Fruit fly (Drosophila melanogaster): Measurements from ENCODE around the gene CG3690.
A peak's percentile ranks its signal among the peaks of the same experiment; 100 is the strongest.

Gene CG3690

DNA sequence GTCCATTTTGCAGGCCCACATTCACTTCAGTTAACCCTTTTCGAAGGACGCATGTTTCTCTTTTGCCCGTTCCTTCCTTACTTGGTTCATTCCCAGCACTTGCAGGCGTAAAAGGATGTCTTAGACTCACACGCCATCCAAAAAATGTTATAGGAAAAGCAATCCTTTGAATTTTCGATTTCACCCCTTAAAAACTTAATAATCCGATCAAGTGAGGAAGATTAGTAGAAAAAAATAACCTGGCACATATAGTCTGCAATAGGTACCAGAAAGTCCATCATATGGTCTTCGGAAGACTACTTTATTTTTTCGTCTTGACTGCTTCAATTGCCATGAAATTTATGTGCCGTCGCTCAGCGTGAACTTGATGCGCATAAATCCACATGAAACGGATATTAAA is 30.3 kb downstream of the CG3690 start:
- TF ChIP-seq Hr78 (GFP tag; optimal IDR thresholded peaks at IDR 0.05) = no peak
- no peak for TF ChIP-seq dsf (GFP tag; optimal IDR thresholded peaks at IDR 0.05; ENCODE audit: borderline replicate concordance)
- no peak for TF ChIP-seq Rel (GFP tag; optimal IDR thresholded peaks at IDR 0.05)
- no peak for TF ChIP-seq Rel (tag; optimal IDR thresholded peaks at IDR 0.05)
- no peak for TF ChIP-seq Dif (GFP tag; optimal IDR thresholded peaks at IDR 0.05; ENCODE audit: partially characterized antibody)
- TF ChIP-seq sv (GFP tag; optimal IDR thresholded peaks at IDR 0.05) = no peak
- TF ChIP-seq Myc (optimal IDR thresholded peaks at IDR 0.05) = no peak
- TF ChIP-seq GATAd (GFP tag; optimal IDR thresholded peaks at IDR 0.05) = no peak
- TF ChIP-seq Hr83 (GFP tag; optimal IDR thresholded peaks at IDR 0.05; ENCODE audit: poor library complexity, severe bottlenecking) = no peak
- TF ChIP-seq N (GFP tag; optimal IDR thresholded peaks at IDR 0.05) = no peak
- TF ChIP-seq OdsH (GFP tag; optimal IDR thresholded peaks at IDR 0.05) = no peak
- peak; percentile 34 for TF ChIP-seq rgr (GFP tag; optimal IDR thresholded peaks at IDR 0.05)
- no peak for TF ChIP-seq foxo (GFP tag; optimal IDR thresholded peaks at IDR 0.05)
- no peak for TF ChIP-seq Sp1 (GFP tag; optimal IDR thresholded peaks at IDR 0.05)
- TF ChIP-seq h (GFP tag; optimal IDR thresholded peaks at IDR 0.05) = peak; percentile 49
- TF ChIP-seq psq (GFP tag; optimal IDR thresholded peaks at IDR 0.05) = peak; percentile 8
- no peak for TF ChIP-seq CrebA (GFP tag; optimal IDR thresholded peaks at IDR 0.05; ENCODE audit: borderline replicate concordance)
- TF ChIP-seq pan (optimal IDR thresholded peaks at IDR 0.05) = no peak
- no peak for TF ChIP-seq woc (GFP tag; optimal IDR thresholded peaks at IDR 0.05)
- TF ChIP-seq fru (GFP tag; optimal IDR thresholded peaks at IDR 0.05) = no peak
- TF ChIP-seq Vsx2 (GFP tag; optimal IDR thresholded peaks at IDR 0.05; ENCODE audit: partially characterized antibody) = no peak
- peak; percentile 32 for TF ChIP-seq ey (GFP tag; optimal IDR thresholded peaks at IDR 0.05)
- TF ChIP-seq usp (GFP tag; optimal IDR thresholded peaks at IDR 0.05) = no peak
- no peak for TF ChIP-seq CG9705 (GFP tag; optimal IDR thresholded peaks at IDR 0.05)
- no peak for TF ChIP-seq Mio (GFP tag; optimal IDR thresholded peaks at IDR 0.05)
- TF ChIP-seq br (GFP tag; optimal IDR thresholded peaks at IDR 0.05) = no peak
- TF ChIP-seq Abd-B (GFP tag; optimal IDR thresholded peaks at IDR 0.05) = no peak
- no peak for TF ChIP-seq lola (GFP tag; optimal IDR thresholded peaks at IDR 0.05)
- no peak for TF ChIP-seq Hnf4 (GFP tag; optimal IDR thresholded peaks at IDR 0.05)
- TF ChIP-seq Jra (GFP tag; optimal IDR thresholded peaks at IDR 0.05) = no peak
- TF ChIP-seq brk (GFP tag; optimal IDR thresholded peaks at IDR 0.05) = no peak
- no peak for TF ChIP-seq Dfd (GFP tag; optimal IDR thresholded peaks at IDR 0.05)
- TF ChIP-seq tai (GFP tag; optimal IDR thresholded peaks at IDR 0.05) = no peak
- TF ChIP-seq sage (GFP tag; optimal IDR thresholded peaks at IDR 0.05) = no peak
- TF ChIP-seq dmrt93B (GFP tag; optimal IDR thresholded peaks at IDR 0.05) = no peak
- no peak for TF ChIP-seq jim (GFP tag; optimal IDR thresholded peaks at IDR 0.05)
- no peak for TF ChIP-seq dl (GFP tag; optimal IDR thresholded peaks at IDR 0.05; ENCODE audit: insufficient read depth in 1 of 2, partially characterized antibody in 2 of 2)
- peak; percentile 17 for TF ChIP-seq HLH106 (tag; optimal IDR thresholded peaks at IDR 0.05)

dm6 chrX:908763-909497 is 42.8 kb downstream of the CG3690 start:
- no peak for TF ChIP-seq CG9705 (GFP tag; optimal IDR thresholded peaks at IDR 0.05)
- peak; percentile 49 for TF ChIP-seq psq (GFP tag; optimal IDR thresholded peaks at IDR 0.05)

DNA sequence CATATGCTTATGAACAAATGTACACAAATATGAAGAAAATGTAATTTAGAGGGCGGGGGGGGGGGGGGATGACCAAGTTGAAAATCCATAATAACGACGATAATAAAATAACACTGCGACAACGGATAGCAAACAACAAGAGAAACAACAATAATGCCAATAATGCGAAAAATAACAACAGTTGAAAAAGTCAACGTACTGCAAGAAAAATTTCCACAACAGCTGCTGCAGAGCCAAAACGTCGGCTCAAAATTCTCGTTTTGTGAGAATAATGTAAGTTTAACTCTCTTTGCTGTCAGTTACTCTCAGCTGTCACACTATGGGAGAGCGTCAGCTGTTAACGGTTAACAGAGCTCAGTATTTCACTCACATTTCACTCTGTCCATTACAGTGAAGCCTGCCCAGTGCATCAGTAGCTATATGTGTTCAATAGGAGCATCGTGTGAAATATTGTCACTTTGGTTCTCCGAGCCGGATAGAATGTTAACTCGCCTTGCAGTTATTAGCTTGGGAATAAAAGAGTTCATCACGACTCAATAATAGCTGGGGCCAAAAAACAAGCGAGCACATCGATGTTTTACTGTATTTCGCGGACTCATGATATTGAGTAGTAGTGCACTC is 50.9 kb downstream of the CG3690 start:
- TF ChIP-seq Hr78 (GFP tag; optimal IDR thresholded peaks at IDR 0.05) = no peak
- peak; percentile 81 for TF ChIP-seq psq (GFP tag; optimal IDR thresholded peaks at IDR 0.05)
- TF ChIP-seq dl (GFP tag; optimal IDR thresholded peaks at IDR 0.05; ENCODE audit: insufficient read depth in 1 of 2, partially characterized antibody in 2 of 2) = peak in 1 of 2 experiments; percentile 38
- peak; percentile 55 for TF ChIP-seq CrebA (GFP tag; optimal IDR thresholded peaks at IDR 0.05; ENCODE audit: borderline replicate concordance)
- TF ChIP-seq lola (GFP tag; optimal IDR thresholded peaks at IDR 0.05) = no peak
- peak; percentile 50 for TF ChIP-seq sv (GFP tag; optimal IDR thresholded peaks at IDR 0.05)
- peak; percentile 50 for TF ChIP-seq Mio (GFP tag; optimal IDR thresholded peaks at IDR 0.05)
- no peak for TF ChIP-seq Dif (GFP tag; optimal IDR thresholded peaks at IDR 0.05; ENCODE audit: partially characterized antibody)
- peak; percentile 93 for TF ChIP-seq HLH106 (tag; optimal IDR thresholded peaks at IDR 0.05)
- no peak for TF ChIP-seq dsf (GFP tag; optimal IDR thresholded peaks at IDR 0.05; ENCODE audit: borderline replicate concordance)
- peak; percentile 82 for TF ChIP-seq CG9705 (GFP tag; optimal IDR thresholded peaks at IDR 0.05)
- TF ChIP-seq h (GFP tag; optimal IDR thresholded peaks at IDR 0.05) = peak; percentile 93
- TF ChIP-seq rgr (GFP tag; optimal IDR thresholded peaks at IDR 0.05) = peak; percentile 88
- TF ChIP-seq ey (GFP tag; optimal IDR thresholded peaks at IDR 0.05) = peak; percentile 94
- TF ChIP-seq br (GFP tag; optimal IDR thresholded peaks at IDR 0.05) = peak; percentile 92
- TF ChIP-seq Jra (GFP tag; optimal IDR thresholded peaks at IDR 0.05) = peak; percentile 11
- TF ChIP-seq Myc (optimal IDR thresholded peaks at IDR 0.05) = no peak
- no peak for TF ChIP-seq Rel (GFP tag; optimal IDR thresholded peaks at IDR 0.05)
- TF ChIP-seq Rel (tag; optimal IDR thresholded peaks at IDR 0.05) = peak; percentile 66
- peak; percentile 95 for TF ChIP-seq woc (GFP tag; optimal IDR thresholded peaks at IDR 0.05)
- no peak for TF ChIP-seq Dfd (GFP tag; optimal IDR thresholded peaks at IDR 0.05)
- no peak for TF ChIP-seq usp (GFP tag; optimal IDR thresholded peaks at IDR 0.05)
- TF ChIP-seq brk (GFP tag; optimal IDR thresholded peaks at IDR 0.05) = peak; percentile 30
- no peak for TF ChIP-seq Hr83 (GFP tag; optimal IDR thresholded peaks at IDR 0.05; ENCODE audit: poor library complexity, severe bottlenecking)
- no peak for TF ChIP-seq Abd-B (GFP tag; optimal IDR thresholded peaks at IDR 0.05)
- peak; percentile 82 for TF ChIP-seq tai (GFP tag; optimal IDR thresholded peaks at IDR 0.05)
- TF ChIP-seq foxo (GFP tag; optimal IDR thresholded peaks at IDR 0.05) = peak; percentile 32 to 91
- no peak for TF ChIP-seq GATAd (GFP tag; optimal IDR thresholded peaks at IDR 0.05)
- TF ChIP-seq N (GFP tag; optimal IDR thresholded peaks at IDR 0.05) = no peak
- TF ChIP-seq sage (GFP tag; optimal IDR thresholded peaks at IDR 0.05) = peak; percentile 69
- no peak for TF ChIP-seq Vsx2 (GFP tag; optimal IDR thresholded peaks at IDR 0.05; ENCODE audit: partially characterized antibody)
- peak; percentile 89 for TF ChIP-seq OdsH (GFP tag; optimal IDR thresholded peaks at IDR 0.05)
- TF ChIP-seq jim (GFP tag; optimal IDR thresholded peaks at IDR 0.05) = no peak
- TF ChIP-seq fru (GFP tag; optimal IDR thresholded peaks at IDR 0.05) = peak; percentile 92
- TF ChIP-seq Sp1 (GFP tag; optimal IDR thresholded peaks at IDR 0.05) = peak; percentile 88
